Worm (Caenorhabditis elegans) whole organism, L4/young adult: Measurements from ENCODE around the gene cku-70.
"Not testable (repeated sequence)": the region's sequence is repeated elsewhere in the genome, so short reads cannot be mapped to it uniquely, and the experiment has no call there.

ENCODE experiments used
- W03F9.2 ChIP-seq: fragments of 150-350 bp; optimal IDR thresholded peaks from 2 replicates; lab custom pipeline; 2014; ENCODE audit warnings: missing biosample characterization, missing genetic modification characterization
- dao-5 ChIP-seq: sonication (generic microtip); optimal IDR thresholded peaks from 2 replicates; lab custom pipeline; 2016; ENCODE audit warnings: missing genotype, missing genetic modification characterization, moderate library complexity, missing compliant biosample characterization
- him-1 ChIP-seq: sonication (generic microtip); optimal IDR thresholded peaks from 2 replicates; lab custom pipeline; 2016; ENCODE audit warnings: missing genotype, missing genetic modification reagents, missing genetic modification characterization, missing compliant biosample characterization

cku-70 gene

DNA sequence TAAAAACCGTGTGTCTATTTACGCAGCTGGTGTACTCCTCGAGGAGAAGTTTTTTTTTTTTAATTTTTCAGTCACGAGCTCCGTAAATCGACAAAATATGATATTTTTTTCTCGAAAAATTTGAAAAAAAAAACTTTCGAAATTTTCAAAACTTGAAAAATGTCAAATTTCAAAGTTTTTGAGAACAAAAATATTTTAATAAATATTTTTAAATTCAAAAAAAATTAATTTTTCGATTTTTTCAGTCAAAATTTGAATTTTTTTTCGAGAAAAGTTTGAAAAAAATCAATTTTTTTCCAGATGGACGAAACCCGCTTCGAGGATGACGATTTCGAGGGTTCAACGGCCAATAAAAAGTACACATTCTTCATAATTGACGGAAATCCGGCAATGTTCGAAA, at the start of gene cku-70:
cku-70 (plus strand) TSS at position 301 of the 400 bp plus-strand sequence.
- no peak for TF ChIP-seq dao-5 (tag; lab: Kevin White, UChicago)
- TF ChIP-seq him-1 (tag; lab: Kevin White, UChicago): no peak
- TF ChIP-seq W03F9.2: no peak

ce11 chrIII:11107327-11107726, 47.3 kb upstream of the cku-70 start:
- TF ChIP-seq W03F9.2 (no peak), him-1 (tag; lab: Kevin White, UChicago) (no peak), dao-5 (tag; lab: Kevin White, UChicago) (no peak)

- TF ChIP-seq dao-5 (tag; lab: Kevin White, UChicago): no peak
- TF ChIP-seq W03F9.2: no peak
- no peak for TF ChIP-seq him-1 (tag; lab: Kevin White, UChicago)
These were observed 43.9 kb upstream of the cku-70 start for ce11 chrIII:11110756-11111155.

ce11 chrIII:11112718-11113117, 41.9 kb upstream of the cku-70 start:
- peak; percentile 9 for TF ChIP-seq W03F9.2
- peak; percentile 31 for TF ChIP-seq him-1 (tag; lab: Kevin White, UChicago)
- no peak for TF ChIP-seq dao-5 (tag; lab: Kevin White, UChicago)

ce11 chrIII:11113845-11114244, 40.8 kb upstream of the cku-70 start:
- no peak for TF ChIP-seq dao-5 (tag; lab: Kevin White, UChicago)
- TF ChIP-seq him-1 (tag; lab: Kevin White, UChicago): no peak
- no peak for TF ChIP-seq W03F9.2

- TF ChIP-seq dao-5 (tag; lab: Kevin White, UChicago) (no peak), him-1 (tag; lab: Kevin White, UChicago) (no peak), W03F9.2 (no peak)
These were observed 38.7 kb upstream of the cku-70 start for ce11 chrIII:11115956-11116355.

DNA sequence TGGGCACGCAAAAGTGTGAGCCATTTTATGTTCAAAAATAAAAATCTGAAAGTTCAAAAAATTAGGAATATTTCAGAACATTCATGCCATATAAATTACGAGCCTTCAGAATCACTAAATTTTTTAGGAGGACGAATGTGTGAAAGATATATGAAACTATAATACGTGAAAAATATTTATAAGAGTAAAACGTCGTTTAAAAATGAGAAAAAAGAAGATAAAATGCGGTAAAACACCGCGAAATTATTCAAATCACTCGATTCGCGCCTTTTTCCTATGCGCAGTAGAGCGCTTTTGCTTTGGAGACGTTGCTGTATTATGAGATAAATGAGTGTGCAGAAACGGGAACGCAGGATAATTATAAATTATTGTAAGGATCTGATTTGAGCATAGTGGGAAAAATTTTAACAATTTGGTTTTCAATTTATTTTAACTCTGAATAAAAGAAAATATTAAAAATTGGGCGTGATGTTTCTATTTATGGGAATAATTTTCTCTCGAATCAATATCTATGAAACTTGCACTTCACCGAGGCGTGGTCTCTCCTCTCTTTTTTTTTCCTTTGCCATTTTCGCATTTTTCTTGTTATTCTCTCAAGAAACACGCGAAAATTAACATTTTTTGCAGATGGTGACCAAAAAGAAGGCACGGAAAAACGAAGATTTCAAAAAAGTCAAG, 35.3 kb upstream of the cku-70 start, which contains the start of the genes sup-35 and Y48A6C.4:
sup-35 (minus strand) TSS at position 51 of the 678 bp plus-strand sequence.
Y48A6C.4 (plus strand) TSS at position 628 of the 678 bp plus-strand sequence.
- peak; percentile 86 for TF ChIP-seq W03F9.2
- TF ChIP-seq dao-5 (tag; lab: Kevin White, UChicago): no peak

DNA sequence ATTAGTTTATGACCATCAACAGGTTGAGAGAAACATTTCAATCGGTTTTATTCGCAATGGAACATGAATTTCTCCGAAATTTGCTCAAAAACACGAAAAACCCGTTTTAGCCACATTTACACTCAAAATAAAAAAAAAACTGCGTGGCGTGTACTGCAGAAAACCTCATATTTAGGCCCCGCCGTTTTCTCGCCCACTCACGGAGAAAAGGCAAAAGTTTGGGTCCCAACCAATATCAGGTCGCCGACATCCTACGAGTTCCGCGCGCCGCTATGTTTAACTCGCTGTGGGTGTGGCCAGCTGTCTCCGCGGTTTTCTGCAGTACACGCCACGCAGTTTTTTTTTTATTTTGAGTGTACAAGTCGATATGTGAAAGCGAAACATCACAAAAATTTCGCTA, 30.8 kb upstream of the cku-70 start:
- no peak for TF ChIP-seq W03F9.2
- no peak for TF ChIP-seq him-1 (tag; lab: Kevin White, UChicago)
- no peak for TF ChIP-seq dao-5 (tag; lab: Kevin White, UChicago)

ce11 chrIII:11127528-11127927, 27.1 kb upstream of the cku-70 start, which contains the start of gene Y48A6C.8:
TSS of gene Y48A6C.8 (minus strand) at chrIII:11127628.
- no peak for TF ChIP-seq dao-5 (tag; lab: Kevin White, UChicago)
- TF ChIP-seq W03F9.2: no peak
- no peak for TF ChIP-seq him-1 (tag; lab: Kevin White, UChicago)

DNA sequence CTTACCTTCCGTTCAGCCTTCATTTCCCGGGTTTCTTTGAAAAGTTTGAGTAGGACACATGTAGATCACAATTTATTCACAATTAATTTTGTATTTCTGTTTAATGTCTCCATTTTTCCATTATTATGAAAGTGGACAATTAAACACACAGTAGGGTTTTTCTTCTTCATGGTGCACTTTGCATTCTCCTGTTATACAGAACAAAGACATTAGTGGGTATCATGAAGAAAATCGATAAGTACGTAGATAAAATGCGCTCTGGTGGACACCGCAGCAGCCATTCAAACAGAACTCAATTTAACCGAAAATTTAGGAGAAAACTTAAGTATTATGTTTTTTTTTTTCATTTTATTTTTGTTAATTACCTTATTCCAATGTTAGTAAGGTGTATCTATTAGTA, 25.3 kb upstream of the cku-70 start:
- TF ChIP-seq dao-5 (tag; lab: Kevin White, UChicago): no peak
- no peak for TF ChIP-seq him-1 (tag; lab: Kevin White, UChicago)
- TF ChIP-seq W03F9.2: no peak

ce11 chrIII:11131475-11131874, 23.2 kb upstream of the cku-70 start, which contains the start of gene pha-1:
TSS of gene pha-1 (plus strand) at chrIII:11131775.
- TF ChIP-seq him-1 (tag; lab: Kevin White, UChicago); W03F9.2; dao-5 (tag; lab: Kevin White, UChicago): not testable (repeated sequence)

DNA sequence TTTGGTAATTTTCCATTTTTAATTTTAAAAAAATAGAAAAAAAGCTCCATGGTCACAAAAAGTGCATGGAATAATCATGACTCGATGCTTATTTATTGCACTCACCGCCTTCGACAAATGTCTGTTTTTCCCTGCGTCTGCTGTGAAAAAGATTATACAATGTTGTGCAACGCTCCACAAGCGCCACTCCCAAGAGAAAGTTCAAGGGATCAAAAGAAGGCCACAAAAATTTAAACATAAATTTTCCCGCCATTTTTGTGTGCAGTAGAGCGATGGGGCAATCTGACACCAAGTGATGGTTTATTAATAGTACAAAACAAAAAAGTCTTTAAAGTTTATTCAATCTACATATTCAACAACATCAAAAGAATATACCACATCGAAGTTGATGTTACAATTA, 15.7 kb upstream of the cku-70 start, which contains the start of gene fbxa-128:
fbxa-128 (minus strand) TSS at position 192 of the 400 bp plus-strand sequence.
- TF ChIP-seq him-1 (tag; lab: Kevin White, UChicago) (no peak), dao-5 (tag; lab: Kevin White, UChicago) (no peak), W03F9.2 (no peak)

- no peak for TF ChIP-seq him-1 (tag; lab: Kevin White, UChicago)
- peak; percentile 85 for TF ChIP-seq W03F9.2
- TF ChIP-seq dao-5 (tag; lab: Kevin White, UChicago): no peak
These were observed 12.7 kb upstream of the cku-70 start, which contains the start of the genes Y47D3A.1 and pola-1 for ce11 chrIII:11141791-11142490. TSS of gene Y47D3A.1 (minus strand) at chrIII:11141841. TSS of gene pola-1 (plus strand) at chrIII:11142448.

ce11 chrIII:11142908-11143307, 11.7 kb upstream of the cku-70 start:
- TF ChIP-seq him-1 (tag; lab: Kevin White, UChicago) (no peak), W03F9.2 (no peak), dao-5 (tag; lab: Kevin White, UChicago) (no peak)
